Worm (Caenorhabditis elegans): ENCODE results near the gene daf-42.

daf-42 gene

ce11 chrIV:7317829-7318529 lies 28.7 kb downstream of the daf-42 start (continued):
- no peak for TF ChIP-seq ahr-1 (tag; optimal IDR thresholded peaks at IDR 0.05)
- TF ChIP-seq ceh-31 (tag; optimal IDR thresholded peaks at IDR 0.05) = no peak

- TF ChIP-seq C38D4.7 (GFP tag; optimal IDR thresholded peaks at IDR 0.05) (no peak), hlh-13 (GFP tag; optimal IDR thresholded peaks at IDR 0.05) (no peak), ceh-22 (tag; optimal IDR thresholded peaks at IDR 0.05) (no peak), fax-1 (tag; optimal IDR thresholded peaks at IDR 0.05) (no peak), dmd-4 (tag; optimal IDR thresholded peaks at IDR 0.05; ENCODE audit: borderline replicate concordance) (no peak), lin-11 (tag; optimal IDR thresholded peaks at IDR 0.05) (no peak), sox-4 (tag; optimal IDR thresholded peaks at IDR 0.05) (no peak), ama-1 (optimal IDR thresholded peaks at IDR 0.05) (no peak), ceh-48 (tag; optimal IDR thresholded peaks at IDR 0.05) (no peak), hlh-30 (tag; optimal IDR thresholded peaks at IDR 0.05; ENCODE audit: insufficient read depth) (no peak), pag-3 (tag; optimal IDR thresholded peaks at IDR 0.05; ENCODE audit: borderline replicate concordance) (no peak), eyg-1 (tag; optimal IDR thresholded peaks at IDR 0.05) (no peak), Y22D7AL.16 (tag; optimal IDR thresholded peaks at IDR 0.05) (no peak), ztf-16 (tag; optimal IDR thresholded peaks at IDR 0.05) (no peak), rnt-1 (tag; optimal IDR thresholded peaks at IDR 0.05) (no peak), T23F11.4 (GFP tag; optimal IDR thresholded peaks at IDR 0.05) (no peak), ets-4 (tag; optimal IDR thresholded peaks at IDR 0.05) (no peak), ceh-24 (tag; optimal IDR thresholded peaks at IDR 0.05) (no peak), unc-42 (tag; optimal IDR thresholded peaks at IDR 0.05) (no peak), ahr-1 (tag; optimal IDR thresholded peaks at IDR 0.05) (no peak)
Observed at ce11 chrIV:7316613-7317153, 30.0 kb downstream of the daf-42 start, which contains the start of gene F42C5.9. TSS of gene F42C5.9 (minus strand) at chrIV:7317103.

DNA sequence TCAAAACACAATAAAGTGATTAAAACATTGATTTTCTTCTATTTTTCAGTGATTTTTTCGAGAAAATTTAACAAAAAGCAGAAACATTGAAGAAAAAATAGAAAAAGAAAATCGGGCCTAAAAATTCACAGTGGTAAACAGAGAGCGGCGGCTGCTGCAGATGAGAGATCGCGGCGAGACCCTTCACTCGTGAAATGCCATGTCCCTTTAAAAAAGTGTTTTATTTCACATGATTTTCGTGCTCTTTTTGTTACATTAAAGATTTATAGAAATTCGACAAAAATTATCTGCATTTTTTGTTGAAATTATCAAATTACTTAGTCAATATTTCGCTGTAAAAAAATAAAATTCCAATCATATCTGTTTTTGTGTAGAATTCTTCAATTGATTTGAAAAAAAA lies 32.7 kb downstream of the daf-42 start:
- TF ChIP-seq ceh-34 (tag; optimal IDR thresholded peaks at IDR 0.05) (peak; percentile 65), tbx-2 (tag; optimal IDR thresholded peaks at IDR 0.05) (peak; percentile 19), Y22D7AL.16 (tag; optimal IDR thresholded peaks at IDR 0.05) (no peak), hlh-13 (GFP tag; optimal IDR thresholded peaks at IDR 0.05) (no peak), dve-1 (tag; optimal IDR thresholded peaks at IDR 0.05) (peak; percentile 8), sox-2 (GFP tag; IDR thresholded peaks at IDR 0.05) (no peak), unc-3 (GFP tag; conservative IDR thresholded peaks at IDR 0.05) (no peak), unc-3 (tag; optimal IDR thresholded peaks at IDR 0.05) (no peak), nfya-1 (tag; optimal IDR thresholded peaks at IDR 0.05) (peak; percentile 39), hlh-30 (tag; optimal IDR thresholded peaks at IDR 0.05; ENCODE audit: insufficient read depth) (peak; percentile 3), elt-4 (tag; optimal IDR thresholded peaks at IDR 0.05) (no peak), ceh-31 (tag; optimal IDR thresholded peaks at IDR 0.05) (peak; percentile 19), fkh-6 (tag; optimal IDR thresholded peaks at IDR 0.05) (no peak), ceh-19 (GFP tag; optimal IDR thresholded peaks at IDR 0.05) (no peak), unc-55 (GFP tag; optimal IDR thresholded peaks at IDR 0.05) (peak; percentile 1), dmd-4 (tag; optimal IDR thresholded peaks at IDR 0.05; ENCODE audit: borderline replicate concordance) (no peak)

DNA sequence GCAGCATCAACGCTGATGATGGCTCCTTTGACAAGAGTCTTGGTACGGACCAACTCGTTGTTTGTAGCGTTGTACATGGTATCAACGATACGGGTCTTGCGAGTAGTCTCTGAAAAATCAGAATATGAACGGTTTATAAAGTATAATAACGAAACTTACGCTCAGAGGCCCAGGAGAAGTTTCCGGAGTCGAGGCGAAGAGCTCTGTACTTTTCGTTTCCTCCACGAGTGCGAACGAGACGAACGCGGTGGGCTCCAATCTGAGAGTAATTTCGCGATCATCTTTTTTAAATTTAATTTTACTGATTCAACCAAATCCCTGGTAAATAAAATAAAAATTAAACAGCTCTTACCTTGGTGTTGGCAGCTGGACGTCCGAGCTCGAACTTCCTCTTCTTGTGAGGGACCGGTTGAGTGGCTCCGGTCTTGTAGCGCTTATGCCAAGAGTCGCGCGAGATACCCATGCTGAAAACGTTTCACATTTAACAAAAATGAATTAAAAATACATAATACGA lies 33.2 kb downstream of the daf-42 start, which contains the start of gene rps-8:
TSS of gene rps-8 (minus strand) at position 464 of the 514 bp plus-strand sequence.
- TF ChIP-seq unc-42 (tag; optimal IDR thresholded peaks at IDR 0.05) = no peak
- no peak for TF ChIP-seq ttx-3 (tag; optimal IDR thresholded peaks at IDR 0.05)
- TF ChIP-seq elt-4 (tag; optimal IDR thresholded peaks at IDR 0.05) = no peak
- no peak for TF ChIP-seq hlh-30 (tag; optimal IDR thresholded peaks at IDR 0.05; ENCODE audit: insufficient read depth)
- no peak for TF ChIP-seq lin-11 (tag; optimal IDR thresholded peaks at IDR 0.05)
- TF ChIP-seq rnt-1 (tag; optimal IDR thresholded peaks at IDR 0.05) = no peak
- no peak for TF ChIP-seq tbx-2 (tag; optimal IDR thresholded peaks at IDR 0.05)
- no peak for TF ChIP-seq nfya-1 (tag; optimal IDR thresholded peaks at IDR 0.05)
- no peak for TF ChIP-seq ceh-14 (tag; optimal IDR thresholded peaks at IDR 0.05)
- TF ChIP-seq sox-4 (tag; optimal IDR thresholded peaks at IDR 0.05) = no peak
- TF ChIP-seq hlh-6 (tag; optimal IDR thresholded peaks at IDR 0.05) = no peak
- no peak for TF ChIP-seq pax-1 (tag; optimal IDR thresholded peaks at IDR 0.05)

All from whole organism, late embryonic.